Worm (Caenorhabditis elegans): ENCODE results near the gene C27A7.5.
A peak's percentile ranks its signal among the peaks of the same experiment; 100 is the strongest.

ce11 chrV:12106841-12107240 is 55.3 kb downstream of the C27A7.5 start, which contains the start of gene nhr-136:
- no peak for TF ChIP-seq mab-9 (GFP tag; IDR thresholded peaks at IDR 0.05)
- TF ChIP-seq F16B12.6 (tag; optimal IDR thresholded peaks at IDR 0.05), result no peak
- peak; percentile 34 for TF ChIP-seq lin-14 (GFP tag; optimal IDR thresholded peaks at IDR 0.05)
- peak in 1 of 3 experiments; percentile 18 for TF ChIP-seq ceh-82 (tag; optimal IDR thresholded peaks at IDR 0.05)
- no peak for TF ChIP-seq lin-39 (tag; optimal IDR thresholded peaks at IDR 0.05)
- TF ChIP-seq nhr-77 (tag; optimal IDR thresholded peaks at IDR 0.05), result no peak
- no peak for TF ChIP-seq unc-62 (GFP tag; optimal IDR thresholded peaks at IDR 0.05)
